Worm (Caenorhabditis elegans) whole organism, L2 larva: ENCODE results near the gene rle-1.

Source experiments
- Y55F3AM.14 ChIP-seq: fragments of 200-800 bp; sonication (Bioruptor generic); optimal IDR thresholded peaks from 2 replicates; lab custom pipeline; 2018; ENCODE audit warnings: mild to moderate bottlenecking, missing genetic modification characterization, missing compliant biosample characterization
- nhr-25 ChIP-seq: fragments of 150-350 bp; sonication (generic microtip); optimal IDR thresholded peaks from 3 replicates; lab custom pipeline; 2014; ENCODE audit warnings: missing biosample characterization, missing genetic modification characterization
- zag-1 ChIP-seq: fragments of 150-350 bp; optimal IDR thresholded peaks from 2 replicates; lab custom pipeline; 2014; ENCODE audit warnings: missing biosample characterization, missing genetic modification characterization

- TF ChIP-seq zag-1 (no peak), nhr-25 (no peak), Y55F3AM.14 (GFP tag; lab: Kevin White, UChicago) (no peak)
These were observed at the start of gene rle-1 for ce11 chrIII:10935944-10936343.
